Worm (Caenorhabditis elegans): ENCODE measurements around the gene phat-6.

The phat-6 gene

DNA sequence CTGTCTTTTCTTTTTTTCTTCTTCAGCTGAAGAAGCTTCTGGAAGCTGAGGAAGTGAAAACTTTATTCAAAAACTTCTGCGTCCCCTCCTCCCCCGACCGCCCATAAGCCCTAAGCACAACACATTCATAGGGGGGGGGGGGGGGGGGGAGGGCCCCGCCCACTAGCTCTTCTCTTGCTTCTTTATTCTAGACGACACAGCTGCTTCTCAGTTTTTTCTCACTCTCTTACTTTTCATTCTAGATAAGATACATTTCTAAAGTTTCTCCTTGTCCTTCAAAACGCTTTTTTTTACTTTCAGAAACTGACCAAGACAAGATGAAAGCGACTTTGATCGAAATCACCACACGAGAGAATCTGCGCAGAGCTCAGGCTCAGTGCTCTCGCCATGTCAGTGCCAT is 4.4 kb downstream of the phat-6 start, which contains the start of gene T10B10.4 (continued):
- TF ChIP-seq D1046.2 (GFP tag; IDR thresholded peaks at IDR 0.05) (no peak), mdl-1 (tag; optimal IDR thresholded peaks at IDR 0.05) (no peak), zag-1 (tag; optimal IDR thresholded peaks at IDR 0.05) (no peak), spr-3 (GFP tag; optimal IDR thresholded peaks at IDR 0.05) (no peak), unc-62 (GFP tag; optimal IDR thresholded peaks at IDR 0.05 in 1 of 2) (no peak), unc-62 (tag; optimal IDR thresholded peaks at IDR 0.05) (no peak)

DNA sequence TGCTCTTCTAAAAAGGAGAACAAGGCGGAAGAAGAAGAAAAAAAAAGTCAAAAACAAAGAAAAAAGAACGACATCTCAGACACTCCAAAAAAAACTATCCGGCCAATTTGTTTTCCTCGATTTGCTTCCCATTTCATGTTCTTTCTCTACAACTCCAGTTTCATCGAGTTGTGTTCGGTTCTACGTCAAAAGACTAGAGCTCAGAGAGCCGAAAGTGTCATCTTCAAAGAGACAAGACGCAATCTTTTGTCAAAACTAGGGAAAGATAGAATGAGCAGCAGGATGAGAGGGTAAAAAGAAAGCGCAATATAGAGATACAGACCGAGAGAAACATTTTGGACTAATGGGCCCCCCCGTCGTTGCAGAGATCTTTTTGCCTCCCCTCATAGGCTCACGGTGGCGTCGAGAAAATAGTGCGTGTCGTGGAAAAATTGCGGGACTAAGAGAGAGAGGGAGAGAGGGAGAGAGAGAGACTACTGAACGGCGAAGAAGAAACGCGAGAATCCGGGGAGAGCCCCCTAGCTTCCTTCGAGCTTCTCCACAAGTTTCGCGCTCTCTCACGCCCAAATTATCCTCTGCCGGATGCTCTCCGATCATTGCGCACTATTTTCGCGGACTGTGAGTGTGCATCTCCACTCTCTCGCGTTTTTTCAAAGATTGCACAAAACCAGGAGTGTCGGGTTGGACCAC is 5.1 kb downstream of the phat-6 start:
- TF ChIP-seq mxl-2 (GFP tag; conservative IDR thresholded peaks at IDR 0.05) (no peak), T26A8.4 (GFP tag; IDR thresholded peaks at IDR 0.05) (no peak), daf-19 (GFP tag; conservative IDR thresholded peaks at IDR 0.05) (no peak), zip-11 (GFP tag; IDR thresholded peaks at IDR 0.05) (no peak), hif-1 (tag; optimal IDR thresholded peaks at IDR 0.05) (peak in 1 of 2 experiments; percentile 28), unc-39 (tag; optimal IDR thresholded peaks at IDR 0.05) (no peak), cey-2 (tag; optimal IDR thresholded peaks at IDR 0.05; ENCODE audit: borderline replicate concordance, insufficient read depth) (no peak), mes-2 (tag; optimal IDR thresholded peaks at IDR 0.05; ENCODE audit: poor library complexity, severe bottlenecking) (peak; percentile 33), ztf-7 (tag; optimal IDR thresholded peaks at IDR 0.05) (no peak), spr-1 (tag; optimal IDR thresholded peaks at IDR 0.05) (peak; percentile 5), mdt-29 (GFP tag; IDR thresholded peaks at IDR 0.05) (no peak), T20F7.1 (GFP tag; optimal IDR thresholded peaks at IDR 0.05) (no peak), unc-130 (GFP tag; optimal IDR thresholded peaks at IDR 0.05) (no peak), D1046.2 (GFP tag; IDR thresholded peaks at IDR 0.05) (no peak), zip-2 (tag; optimal IDR thresholded peaks at IDR 0.05) (no peak), nhr-6 (tag; optimal IDR thresholded peaks at IDR 0.05) (no peak), aha-1 (tag) (peak; percentile 97), snpc-4 (tag; optimal IDR thresholded peaks at IDR 0.05) (no peak), nhr-11 (tag; optimal IDR thresholded peaks at IDR 0.05) (peak; percentile 17), ztf-11 (tag; optimal IDR thresholded peaks at IDR 0.05) (no peak), F26F4.8 (GFP tag; conservative IDR thresholded peaks at IDR 0.05) (no peak), lin-29 (GFP tag; IDR thresholded peaks at IDR 0.05) (no peak), lsy-2 (tag; optimal IDR thresholded peaks at IDR 0.05) (peak; percentile 17 to 30), F49E8.2 (tag; optimal IDR thresholded peaks at IDR 0.05; ENCODE audit: borderline replicate concordance) (no peak), rbr-2 (tag; optimal IDR thresholded peaks at IDR 0.05) (peak; percentile 74), daf-12 (tag; optimal IDR thresholded peaks at IDR 0.05) (no peak), madf-9 (GFP tag; conservative IDR thresholded peaks at IDR 0.05) (no peak), ceh-62 (tag; optimal IDR thresholded peaks at IDR 0.05) (no peak), nhr-25 (tag; optimal IDR thresholded peaks at IDR 0.05; ENCODE audit: borderline replicate concordance, insufficient read depth) (no peak), ceh-20 (GFP tag; IDR thresholded peaks at IDR 0.05) (peak; percentile 66; the same call in 1 of the 2 replicates), daf-16 (GFP tag; optimal IDR thresholded peaks at IDR 0.05) (peak in 1 of 2 experiments; percentile 53), daf-16 (tag; optimal IDR thresholded peaks at IDR 0.05) (no peak), dve-1 (tag; optimal IDR thresholded peaks at IDR 0.05; ENCODE audit: insufficient read depth) (no peak), egl-43 (GFP tag; IDR thresholded peaks at IDR 0.05) (peak; percentile 76), jun-1 (tag; optimal IDR thresholded peaks at IDR 0.05) (no peak), pha-4 (GFP tag; IDR thresholded peaks at IDR 0.05) (no peak), pha-4 (tag; optimal IDR thresholded peaks at IDR 0.05) (no peak), ceh-82 (tag; optimal IDR thresholded peaks at IDR 0.05) (no peak), ZK546.5 (tag; optimal IDR thresholded peaks at IDR 0.05) (no peak), hlh-30 (tag; optimal IDR thresholded peaks at IDR 0.05; ENCODE audit: insufficient read depth) (peak; percentile 11), nhr-42 (GFP tag; IDR thresholded peaks at IDR 0.05) (no peak), ces-1 (GFP tag; optimal IDR thresholded peaks at IDR 0.05) (no peak), set-16 (GFP tag; IDR thresholded peaks at IDR 0.05) (peak; percentile 76), lin-39 (tag; optimal IDR thresholded peaks at IDR 0.05) (no peak)

Data from whole organism, L4 larva.